Fruit fly (Drosophila melanogaster) whole organism, prepupa: ENCODE measurements around the gene Mink.

Experiments
- CG6163 ChIP-seq: fragments of 200-800 bp; sonication (Bioruptor generic); IDR thresholded peaks from 3 replicates; pipeline ENCODE4 v1.3.6; 2022; ENCODE audit warnings: missing biosample characterization, missing genetic modification characterization
- Eip75B ChIP-seq: fragments of 200-800 bp; sonication (Bioruptor generic); optimal IDR thresholded peaks from 3 replicates; lab custom pipeline; 2016; ENCODE audit warnings: missing biosample characterization, missing genetic modification characterization
- lz ChIP-seq: fragments of 200-800 bp; sonication (Bioruptor generic); optimal IDR thresholded peaks from 3 replicates; lab custom pipeline; 2016; ENCODE audit warnings: missing biosample characterization, missing genetic modification characterization
- pdm3 ChIP-seq: fragments of 200-800 bp; sonication (Bioruptor generic); optimal IDR thresholded peaks from 3 replicates; lab custom pipeline; 2016; ENCODE audit warnings: missing biosample characterization, missing genetic modification characterization
- salr ChIP-seq, 2 experiments: fragments of 200-800 bp; sonication (Bioruptor generic); optimal IDR thresholded peaks; 3 replicates each; lab custom pipeline; 2016 to 2018; ENCODE audit warnings: missing biosample characterization in 2 of 2, missing genetic modification characterization in 2 of 2, mild to moderate bottlenecking in 1 of 2

DNA sequence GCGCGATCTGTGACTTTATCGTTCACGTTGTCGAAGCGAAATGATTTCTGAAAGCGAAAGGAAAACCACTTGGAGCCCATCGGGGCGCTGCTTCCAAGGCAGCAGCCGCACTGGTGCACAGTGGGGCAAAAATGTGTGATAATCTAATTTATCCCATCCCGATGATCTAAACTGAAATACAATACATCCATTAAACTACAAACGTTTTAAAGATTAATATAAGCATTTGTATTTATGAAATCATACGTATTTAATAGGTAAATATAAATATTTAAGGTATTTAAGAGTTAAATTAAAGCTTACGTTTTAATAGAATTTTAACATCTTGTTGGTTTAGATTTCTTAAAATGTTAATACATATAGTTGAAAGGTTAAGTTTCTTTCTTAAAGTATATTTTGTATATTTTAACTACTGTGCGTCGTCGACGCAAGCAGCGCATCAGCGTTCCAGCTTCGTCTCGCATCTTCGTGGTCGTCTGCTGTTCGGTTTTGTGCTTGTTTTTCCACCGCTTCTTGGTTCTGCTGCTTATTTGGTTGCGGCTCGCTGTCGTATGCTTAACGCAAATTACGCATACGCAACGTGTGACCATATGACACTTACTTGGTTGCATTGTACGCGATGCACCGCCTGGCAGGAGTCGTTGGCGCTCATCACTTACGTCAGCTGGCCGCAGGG, 16.2 kb upstream of the Mink start, which contains the start of gene CG13643:
- TF ChIP-seq pdm3 (GFP tag; lab: Kevin White, UChicago) (peak; percentile 23), Eip75B (no peak), lz (GFP tag; lab: Kevin White, UChicago) (no peak), CG6163 (GFP tag; lab: Robert Waterston, UW) (0 out of 3 replicates have a peak, but pooled peaks have one; percentile 6), salr (GFP tag; optimal IDR thresholded peaks at IDR 0.05; lab: Kevin White, UChicago) (peak in 1 of 2 experiments; percentile 71)
